Fruit fly (Drosophila melanogaster) whole organism, adult: Measurements from ENCODE around the gene TyrRS.

Source experiments
- CG33017 ChIP-seq: fragments of 200-800 bp; sonication (Bioruptor generic); optimal IDR thresholded peaks from 2 replicates; lab custom pipeline; 2018; ENCODE audit warnings: missing biosample characterization, mild to moderate bottlenecking, missing genetic modification characterization, moderate library complexity
- bab1 ChIP-seq: fragments of 200-800 bp; sonication (Bioruptor generic); optimal IDR thresholded peaks from 3 replicates; lab custom pipeline; 2019; ENCODE audit warnings: missing biosample characterization, mild to moderate bottlenecking, missing genetic modification characterization, moderate library complexity
- pad ChIP-seq: fragments of 200-800 bp; sonication (Bioruptor generic); optimal IDR thresholded peaks from 3 replicates; lab custom pipeline; 2017; ENCODE audit warnings: missing biosample characterization, missing genetic modification characterization, mild to moderate bottlenecking, moderate library complexity, missing genetic modification reagents
- tj ChIP-seq: fragments of 200-800 bp; sonication (Bioruptor generic); optimal IDR thresholded peaks from 3 replicates; lab custom pipeline; 2017; ENCODE audit warnings: missing biosample characterization, mild to moderate bottlenecking, missing genetic modification characterization, moderate library complexity

DNA sequence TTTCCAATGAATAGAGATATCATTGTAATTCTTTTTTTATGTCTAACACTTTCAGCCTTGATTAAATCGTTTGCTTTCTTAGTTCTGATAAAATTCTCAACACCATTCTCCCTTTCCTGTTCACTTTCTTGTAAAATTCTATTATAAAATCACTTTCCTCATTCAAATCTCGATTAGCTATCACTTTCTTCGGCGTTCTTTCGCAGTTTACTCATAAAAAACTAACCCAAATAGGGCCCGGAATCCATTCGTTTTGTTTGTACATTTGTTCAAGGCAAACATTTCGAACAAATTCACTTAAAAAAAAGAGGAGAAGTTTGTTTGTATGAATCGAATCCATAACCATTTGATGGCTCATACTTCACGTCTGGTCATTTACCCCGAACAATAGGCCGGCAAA lies 14.5 kb upstream of the TyrRS start:
- TF ChIP-seq pad (GFP tag; lab: Kevin White, UChicago) (no peak), bab1 (GFP tag; lab: Kevin White, UChicago) (no peak), CG33017 (tag; lab: Kevin White, UChicago) (no peak), tj (no peak)
